Fruit fly (Drosophila melanogaster) whole organism, embryonic: ENCODE data around the gene nAChRbeta1.

ENCODE experiments used
- B-H2 ChIP-seq: fragments of 200-800 bp; sonication (Bioruptor generic); optimal IDR thresholded peaks from 2 replicates; lab custom pipeline; 2018; ENCODE audit warnings: missing biosample characterization, mild to moderate bottlenecking, missing genetic modification characterization
- CG10267 ChIP-seq: fragments of 200-800 bp; sonication (Bioruptor generic); optimal IDR thresholded peaks from 2 replicates; lab custom pipeline; 2018; ENCODE audit warnings: missing biosample characterization, mild to moderate bottlenecking, missing genetic modification characterization, moderate library complexity
- CG10274 ChIP-seq: fragments of 200-800 bp; sonication (Bioruptor generic); optimal IDR thresholded peaks from 3 replicates; lab custom pipeline; 2017; ENCODE audit warnings: missing biosample characterization, mild to moderate bottlenecking, missing genetic modification characterization
- CG10366 ChIP-seq: fragments of 200-800 bp; sonication (Bioruptor generic); IDR thresholded peaks from 2 replicates; pipeline ENCODE4 v1.3.6; 2022; ENCODE audit warnings: missing biosample characterization, missing genetic modification characterization
- CG10462 ChIP-seq: fragments of 200-800 bp; sonication (Bioruptor generic); optimal IDR thresholded peaks from 2 replicates; lab custom pipeline; 2016; ENCODE audit warnings: missing biosample characterization, missing genetic modification characterization
- CG11093 ChIP-seq: fragments of 200-800 bp; sonication (Bioruptor generic); IDR thresholded peaks from 3 replicates; pipeline ENCODE4 v1.3.6; 2022; ENCODE audit warnings: missing biosample characterization, missing genetic modification characterization
- CG11247 ChIP-seq: fragments of 200-800 bp; sonication (Bioruptor generic); IDR thresholded peaks from 2 replicates; pipeline ENCODE4 v1.3.6; 2022; ENCODE audit warnings: missing biosample characterization, missing genetic modification characterization
- CG11696 ChIP-seq: fragments of 200-800 bp; sonication (Bioruptor generic); IDR thresholded peaks from 2 replicates; pipeline ENCODE4 v1.3.6; 2022; ENCODE audit warnings: missing biosample characterization, missing genetic modification characterization
- CG12155 ChIP-seq: fragments of 200-800 bp; sonication (Bioruptor generic); optimal IDR thresholded peaks from 3 replicates; lab custom pipeline; 2016; ENCODE audit warnings: missing biosample characterization, missing genetic modification characterization
- CG13287 ChIP-seq: fragments of 200-800 bp; sonication (Bioruptor generic); IDR thresholded peaks from 2 replicates; pipeline ENCODE4 v1.3.6; 2022; ENCODE audit warnings: missing biosample characterization, missing genetic modification characterization; ENCODE audit not compliant: partially characterized antibody
- CG13624 ChIP-seq: fragments of 200-800 bp; sonication (Bioruptor generic); optimal IDR thresholded peaks from 2 replicates; lab custom pipeline; 2016; ENCODE audit warnings: missing biosample characterization, missing genetic modification characterization
- CG13894 ChIP-seq: fragments of 200-800 bp; sonication (Bioruptor generic); optimal IDR thresholded peaks from 3 replicates; lab custom pipeline; 2018; ENCODE audit warnings: missing biosample characterization, mild to moderate bottlenecking, missing genetic modification characterization, moderate library complexity
- CG15011 ChIP-seq: fragments of 200-800 bp; sonication (Bioruptor generic); optimal IDR thresholded peaks from 3 replicates; lab custom pipeline; 2018; ENCODE audit warnings: missing biosample characterization, mild to moderate bottlenecking, missing genetic modification characterization
- CG1647 ChIP-seq: fragments of 200-800 bp; sonication (Bioruptor generic); optimal IDR thresholded peaks from 3 replicates; lab custom pipeline; 2016; ENCODE audit warnings: missing biosample characterization, missing genetic modification characterization
- CG16815 ChIP-seq: fragments of 200-800 bp; sonication (Bioruptor generic); optimal IDR thresholded peaks from 3 replicates; lab custom pipeline; 2017; ENCODE audit warnings: missing biosample characterization, mild to moderate bottlenecking, missing genetic modification characterization
- CG31388 ChIP-seq: fragments of 200-800 bp; sonication (Bioruptor generic); optimal IDR thresholded peaks from 2 replicates; lab custom pipeline; 2016; ENCODE audit warnings: missing biosample characterization, missing genetic modification characterization
- CG32532 ChIP-seq: fragments of 200-800 bp; sonication (Bioruptor generic); IDR thresholded peaks from 2 replicates; pipeline ENCODE4 v1.3.6; 2022; ENCODE audit warnings: missing biosample characterization, missing genetic modification characterization
- CG4730 ChIP-seq: fragments of 200-800 bp; sonication (Bioruptor generic); IDR thresholded peaks from 2 replicates; pipeline ENCODE4 v1.3.6; 2022; ENCODE audit warnings: missing biosample characterization, missing genetic modification characterization
- CG5245 ChIP-seq: fragments of 200-800 bp; sonication (Bioruptor generic); optimal IDR thresholded peaks from 3 replicates; lab custom pipeline; 2016; ENCODE audit warnings: missing biosample characterization, missing genetic modification characterization
- CG6272 ChIP-seq: fragments of 200-800 bp; sonication (Bioruptor generic); IDR thresholded peaks from 2 replicates; pipeline ENCODE4 v1.3.6; 2022; ENCODE audit warnings: missing biosample characterization, missing genetic modification characterization
- CG7786 ChIP-seq: fragments of 200-800 bp; sonication (Bioruptor generic); optimal IDR thresholded peaks from 2 replicates; lab custom pipeline; 2016; ENCODE audit warnings: missing biosample characterization, missing genetic modification characterization
- CG7839 ChIP-seq: fragments of 200-800 bp; sonication (Bioruptor generic); optimal IDR thresholded peaks from 3 replicates; lab custom pipeline; 2018; ENCODE audit warnings: missing biosample characterization, mild to moderate bottlenecking, missing genetic modification characterization, moderate library complexity
- D ChIP-seq, 2 experiments: fragments of 200-800 bp in 1 of 2; fragments of >200 bp in 1 of 2; sonication (Bioruptor generic) in 1 of 2; optimal IDR thresholded peaks; 2 replicates in 1 of 2; 3 replicates in 1 of 2; lab custom pipeline; 2017; ENCODE audit warnings: mild to moderate bottlenecking in 1 of 2, missing biosample characterization in 1 of 2, missing genetic modification characterization in 1 of 2, missing genetic modification reagents in 1 of 2
- D19B ChIP-seq: fragments of 200-800 bp; sonication (Bioruptor generic); optimal IDR thresholded peaks from 2 replicates; lab custom pipeline; 2017; ENCODE audit warnings: missing biosample characterization, mild to moderate bottlenecking, missing genetic modification characterization
- Dfd ChIP-seq, 2 experiments: fragments of >200 bp; optimal IDR thresholded peaks; 2 replicates each; lab custom pipeline; 2017; ENCODE audit warnings: missing biosample characterization in 2 of 2, missing genetic modification characterization in 2 of 2
- Hr78 ChIP-seq, 2 experiments: fragments of 200-800 bp in 1 of 2; fragments of >200 bp in 1 of 2; sonication (Bioruptor generic) in 1 of 2; optimal IDR thresholded peaks; 2 replicates each; lab custom pipeline; 2017 to 2019; ENCODE audit warnings: missing biosample characterization in 2 of 2, missing genetic modification characterization in 2 of 2, mild to moderate bottlenecking in 1 of 2, moderate library complexity in 1 of 2
- Lim3 ChIP-seq: fragments of 200-800 bp; sonication (Bioruptor generic); IDR thresholded peaks from 2 replicates; pipeline ENCODE4 v1.3.6; 2022; ENCODE audit warnings: missing biosample characterization, missing genetic modification characterization
- Oaz ChIP-seq: fragments of 200-800 bp; sonication (Bioruptor generic); IDR thresholded peaks from 2 replicates; pipeline ENCODE4 v1.3.6; 2022; ENCODE audit warnings: missing biosample characterization, missing genetic modification characterization
- Poxn ChIP-seq: fragments of 200-800 bp; sonication (Bioruptor generic); IDR thresholded peaks from 2 replicates; pipeline ENCODE4 v1.3.6; 2022; ENCODE audit warnings: missing biosample characterization, missing genetic modification characterization
- YL-1 ChIP-seq: fragments of 200-800 bp; sonication (Bioruptor generic); optimal IDR thresholded peaks from 3 replicates; lab custom pipeline; 2017; ENCODE audit warnings: missing biosample characterization, mild to moderate bottlenecking, missing genetic modification characterization
- ac ChIP-seq: fragments of 200-800 bp; sonication (Bioruptor generic); optimal IDR thresholded peaks from 3 replicates; lab custom pipeline; 2017; ENCODE audit warnings: missing biosample characterization, mild to moderate bottlenecking, missing genetic modification characterization
- caup ChIP-seq: fragments of 200-800 bp; sonication (Bioruptor generic); optimal IDR thresholded peaks from 3 replicates; lab custom pipeline; 2017; ENCODE audit warnings: missing biosample characterization, mild to moderate bottlenecking, missing genetic modification characterization, moderate library complexity; ENCODE audit not compliant: severe bottlenecking
- chm ChIP-seq: fragments of 200-800 bp; sonication (Bioruptor generic); IDR thresholded peaks from 2 replicates; pipeline ENCODE4 v1.3.6; 2022; ENCODE audit warnings: missing biosample characterization, missing genetic modification characterization
- emc ChIP-seq: fragments of 200-800 bp; sonication (Bioruptor generic); optimal IDR thresholded peaks from 2 replicates; lab custom pipeline; 2016; ENCODE audit warnings: missing biosample characterization, missing genetic modification characterization
- ewg ChIP-seq: fragments of 200-800 bp; sonication (Bioruptor generic); optimal IDR thresholded peaks from 3 replicates; lab custom pipeline; 2017; ENCODE audit warnings: mild to moderate bottlenecking, missing biosample characterization, missing genetic modification reagents, missing genetic modification characterization
- fd64A ChIP-seq: fragments of 200-800 bp; sonication (Bioruptor generic); optimal IDR thresholded peaks from 3 replicates; lab custom pipeline; 2018; ENCODE audit warnings: missing biosample characterization, mild to moderate bottlenecking, missing genetic modification characterization
- fru ChIP-seq: fragments of >200 bp; optimal IDR thresholded peaks from 2 replicates; lab custom pipeline; 2017
- gem ChIP-seq: fragments of 200-800 bp; sonication (Bioruptor generic); optimal IDR thresholded peaks from 2 replicates; lab custom pipeline; 2019; ENCODE audit warnings: missing biosample characterization, mild to moderate bottlenecking, missing genetic modification characterization, moderate library complexity
- luna ChIP-seq: fragments of 200-800 bp; sonication (Bioruptor generic); optimal IDR thresholded peaks from 2 replicates; lab custom pipeline; 2016; ENCODE audit warnings: missing biosample characterization, missing genetic modification characterization
- nau ChIP-seq: fragments of 200-800 bp; sonication (Bioruptor generic); optimal IDR thresholded peaks from 3 replicates; lab custom pipeline; 2017; ENCODE audit warnings: missing biosample characterization, mild to moderate bottlenecking, missing genetic modification characterization, missing genetic modification reagents
- pnt ChIP-seq: fragments of 200-800 bp; sonication (Bioruptor generic); optimal IDR thresholded peaks from 3 replicates; lab custom pipeline; 2016; ENCODE audit warnings: missing biosample characterization, missing genetic modification characterization
- sd ChIP-seq: fragments of 200-800 bp; sonication (Bioruptor generic); optimal IDR thresholded peaks from 3 replicates; lab custom pipeline; 2018; ENCODE audit warnings: missing biosample characterization, mild to moderate bottlenecking, missing genetic modification characterization, moderate library complexity
- sima ChIP-seq: fragments of 200-800 bp; sonication (Bioruptor generic); optimal IDR thresholded peaks from 2 replicates; lab custom pipeline; 2016; ENCODE audit warnings: missing biosample characterization, missing genetic modification characterization
- sisA ChIP-seq: fragments of 200-800 bp; sonication (Bioruptor generic); IDR thresholded peaks from 2 replicates; pipeline ENCODE4 v1.3.6; 2022; ENCODE audit warnings: missing biosample characterization, missing genetic modification characterization
- ssp ChIP-seq: fragments of 200-800 bp; sonication (Bioruptor generic); IDR thresholded peaks from 2 replicates; pipeline ENCODE4 v1.3.6; 2022; ENCODE audit warnings: missing biosample characterization, missing genetic modification characterization
- vnd ChIP-seq: fragments of 200-800 bp; sonication (Bioruptor generic); IDR thresholded peaks from 3 replicates; pipeline ENCODE4 v1.3.6; 2022; ENCODE audit warnings: missing biosample characterization, missing genetic modification characterization; ENCODE audit not compliant: partially characterized antibody
- vvl ChIP-seq: fragments of 200-800 bp; sonication (Bioruptor generic); IDR thresholded peaks from 2 replicates; pipeline ENCODE4 v1.3.6; 2022; ENCODE audit warnings: missing biosample characterization, missing genetic modification characterization
- wdn ChIP-seq: fragments of 200-800 bp; sonication (Bioruptor generic); IDR thresholded peaks from 2 replicates; pipeline ENCODE4 v1.3.6; 2022; ENCODE audit warnings: missing biosample characterization, missing genetic modification characterization
- wek ChIP-seq: fragments of 200-800 bp; sonication (Bioruptor generic); optimal IDR thresholded peaks from 3 replicates; lab custom pipeline; 2018; ENCODE audit warnings: missing biosample characterization, mild to moderate bottlenecking, missing genetic modification characterization, moderate library complexity
- zf30C ChIP-seq: fragments of 200-800 bp; sonication (Bioruptor generic); optimal IDR thresholded peaks from 3 replicates; lab custom pipeline; 2018; ENCODE audit warnings: missing biosample characterization, mild to moderate bottlenecking, missing genetic modification characterization

The nAChRbeta1 gene

DNA sequence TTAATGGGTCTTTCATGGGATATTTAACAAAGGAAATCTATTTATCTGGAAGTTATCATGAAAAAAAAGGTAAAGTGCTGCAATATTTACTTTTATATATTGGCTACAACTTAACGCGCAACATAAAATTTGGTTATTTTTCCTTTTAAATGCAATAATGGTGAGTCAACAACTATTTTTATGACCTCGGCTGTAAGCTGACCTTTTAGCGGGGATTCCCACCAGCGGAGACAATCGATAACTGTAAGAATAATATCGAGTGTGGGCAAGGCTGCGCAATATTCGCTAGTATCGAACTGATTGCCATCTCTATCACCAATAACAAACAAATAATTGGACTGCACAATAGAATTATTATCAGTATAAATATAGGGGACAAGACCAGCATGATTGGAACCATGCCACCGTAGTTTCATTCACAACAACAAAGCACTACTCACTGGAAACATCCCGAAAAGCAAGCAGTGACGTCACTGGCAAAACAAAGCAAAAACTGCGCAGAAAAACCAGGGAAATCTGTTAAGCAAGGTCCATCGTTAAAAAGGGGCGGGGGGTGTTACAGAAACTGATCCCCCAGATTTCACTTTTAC is 25.9 kb upstream of the nAChRbeta1 start, which contains the start of gene Syx17 (continued):
- TF ChIP-seq Lim3 (no peak), gem (peak; percentile 68), CG13287 (GFP tag; lab: Robert Waterston, UW) (peak; percentile 91), YL-1 (GFP tag; lab: Kevin White, UChicago) (peak; percentile 84), wek (no peak), chm (peak; percentile 63; the same call in 1 of the 2 replicates), wdn (0 out of 2 replicates have a peak, but pooled peaks have one; percentile 20), caup (GFP tag; lab: Kevin White, UChicago) (peak; percentile 51), emc (GFP tag; lab: Kevin White, UChicago) (no peak), ewg (GFP tag; lab: Kevin White, UChicago) (peak; percentile 90), CG1647 (peak; percentile 20), luna (GFP tag; lab: Kevin White, UChicago) (peak; percentile 59), CG10274 (no peak), CG7786 (GFP tag; lab: Kevin White, UChicago) (peak; percentile 52), vvl (GFP tag; lab: Robert Waterston, UW) (peak; percentile 73), CG7839 (peak; percentile 65), CG12155 (GFP tag; lab: Kevin White, UChicago) (peak; percentile 57), fd64A (GFP tag; lab: Kevin White, UChicago) (peak; percentile 29), CG16815 (no peak), CG10267 (tag; lab: Kevin White, UChicago) (peak; percentile 67), nau (GFP tag; lab: Kevin White, UChicago) (no peak), B-H2 (GFP tag; lab: Kevin White, UChicago) (peak; percentile 81), CG5245 (GFP tag; lab: Kevin White, UChicago) (peak; percentile 33), CG15011 (no peak), sima (GFP tag; lab: Kevin White, UChicago) (no peak), CG10366 (peak; percentile 46), CG4730 (GFP tag; lab: Robert Waterston, UW) (no peak), sisA (GFP tag; lab: Robert Waterston, UW) (peak; percentile 18; the same call in 1 of the 2 replicates), CG10462 (GFP tag; lab: Kevin White, UChicago) (peak; percentile 36), CG6272 (peak; percentile 52; the same call in 1 of the 2 replicates), fru (lab: Kevin White, UChicago) (no peak), Poxn (GFP tag; lab: Robert Waterston, UW) (no peak), CG11696 (GFP tag; lab: Robert Waterston, UW) (peak; percentile 99), vnd (GFP tag; lab: Robert Waterston, UW) (peak; percentile 83), CG32532 (peak; percentile 70), CG13624 (peak; percentile 91), CG11093 (no peak), sd (tag; lab: Kevin White, UChicago) (peak; percentile 29), CG31388 (GFP tag; lab: Kevin White, UChicago) (no peak), Dfd (GFP tag; optimal IDR thresholded peaks at IDR 0.05; lab: Kevin White, UChicago) (no peak), ac (GFP tag; lab: Kevin White, UChicago) (no peak), CG11247 (GFP tag; lab: Robert Waterston, UW) (peak; percentile 55), zf30C (GFP tag; lab: Kevin White, UChicago) (peak; percentile 30), pnt (GFP tag; lab: Kevin White, UChicago) (peak; percentile 27), D (optimal IDR thresholded peaks at IDR 0.05; lab: Kevin White, UChicago) (no peak), D (GFP tag; optimal IDR thresholded peaks at IDR 0.05; lab: Kevin White, UChicago) (peak; percentile 36), CG13894 (tag; lab: Kevin White, UChicago) (peak; percentile 69), Hr78 (GFP tag; optimal IDR thresholded peaks at IDR 0.05; lab: Kevin White, UChicago) (peak; percentile 76 to 100), Oaz (GFP tag; lab: Robert Waterston, UW) (no peak), ssp (GFP tag; lab: Robert Waterston, UW) (no peak; the same call in 1 of the 2 replicates), D19B (GFP tag; lab: Kevin White, UChicago) (peak; percentile 19)
